Fruit fly (Drosophila melanogaster) whole organism, embryonic: ENCODE measurements around the gene Prp31.

Experiments
- CG1024 ChIP-seq: fragments of 200-800 bp; sonication (Bioruptor generic); IDR thresholded peaks from 2 replicates; pipeline ENCODE4 v1.3.6; 2022; ENCODE audit warnings: missing biosample characterization, missing genetic modification characterization
- CG10979 ChIP-seq: fragments of 200-800 bp; sonication (Bioruptor generic); optimal IDR thresholded peaks from 2 replicates; lab custom pipeline; 2018; ENCODE audit warnings: missing biosample characterization, mild to moderate bottlenecking, missing genetic modification characterization, moderate library complexity
- CG11085 ChIP-seq: fragments of 200-800 bp; sonication (Bioruptor generic); IDR thresholded peaks from 2 replicates; pipeline ENCODE4 v1.3.6; 2022; ENCODE audit warnings: missing biosample characterization, missing genetic modification characterization
- CG12942 ChIP-seq: fragments of 200-800 bp; sonication (Bioruptor generic); optimal IDR thresholded peaks from 3 replicates; lab custom pipeline; 2016; ENCODE audit warnings: missing biosample characterization, missing genetic modification characterization
- CG14050 ChIP-seq: fragments of 200-800 bp; sonication (Bioruptor generic); IDR thresholded peaks from 3 replicates; pipeline ENCODE4 v1.3.6; 2022; ENCODE audit warnings: missing biosample characterization, missing genetic modification characterization
- CG14860 ChIP-seq: fragments of 200-800 bp; sonication (Bioruptor generic); IDR thresholded peaks from 3 replicates; pipeline ENCODE4 v1.3.6; 2022; ENCODE audit warnings: missing biosample characterization, missing genetic modification characterization; ENCODE audit not compliant: partially characterized antibody
- CG1603 ChIP-seq: fragments of 200-800 bp; sonication (Bioruptor generic); optimal IDR thresholded peaks from 2 replicates; lab custom pipeline; 2019; ENCODE audit warnings: missing biosample characterization, mild to moderate bottlenecking, missing genetic modification characterization, moderate library complexity
- CG17361 ChIP-seq: fragments of 200-800 bp; sonication (Bioruptor generic); IDR thresholded peaks from 3 replicates; pipeline ENCODE4 v1.3.6; 2022; ENCODE audit warnings: missing biosample characterization, missing genetic modification characterization
- CG2202 ChIP-seq: fragments of 200-800 bp; sonication (Bioruptor generic); optimal IDR thresholded peaks from 2 replicates; lab custom pipeline; 2018; ENCODE audit warnings: missing biosample characterization, mild to moderate bottlenecking, missing genetic modification characterization
- CG2875 ChIP-seq: fragments of 200-800 bp; sonication (Bioruptor generic); optimal IDR thresholded peaks from 2 replicates; lab custom pipeline; 2017; ENCODE audit warnings: missing biosample characterization, mild to moderate bottlenecking, missing genetic modification characterization, missing genetic modification reagents
- CG3065 ChIP-seq: fragments of 200-800 bp; sonication (Bioruptor generic); optimal IDR thresholded peaks from 2 replicates; lab custom pipeline; 2016; ENCODE audit warnings: missing biosample characterization, missing genetic modification characterization
- CG3838 ChIP-seq: fragments of 200-800 bp; sonication (Bioruptor generic); optimal IDR thresholded peaks from 3 replicates; lab custom pipeline; 2016; ENCODE audit warnings: missing biosample characterization, missing genetic modification characterization
- CG43689 ChIP-seq: fragments of 200-800 bp; sonication (Bioruptor generic); IDR thresholded peaks from 2 replicates; pipeline ENCODE4 v1.3.6; 2022; ENCODE audit warnings: missing biosample characterization, missing genetic modification characterization
- CG4707 ChIP-seq: fragments of 200-800 bp; sonication (Bioruptor generic); optimal IDR thresholded peaks from 2 replicates; lab custom pipeline; 2018; ENCODE audit warnings: missing biosample characterization, mild to moderate bottlenecking, missing genetic modification characterization, moderate library complexity
- CG4820 ChIP-seq: fragments of 200-800 bp; sonication (Bioruptor generic); optimal IDR thresholded peaks from 3 replicates; lab custom pipeline; 2016; ENCODE audit warnings: missing biosample characterization, missing genetic modification characterization
- CG6654 ChIP-seq: fragments of 200-800 bp; sonication (Bioruptor generic); optimal IDR thresholded peaks from 2 replicates; lab custom pipeline; 2017; ENCODE audit warnings: missing biosample characterization, mild to moderate bottlenecking, missing genetic modification characterization
- CG6765 ChIP-seq: fragments of 200-800 bp; sonication (Bioruptor generic); optimal IDR thresholded peaks from 3 replicates; lab custom pipeline; 2017; ENCODE audit warnings: missing biosample characterization, mild to moderate bottlenecking, missing genetic modification characterization
- CG9797 ChIP-seq: fragments of 200-800 bp; sonication (Bioruptor generic); optimal IDR thresholded peaks from 3 replicates; lab custom pipeline; 2018; ENCODE audit warnings: missing biosample characterization, mild to moderate bottlenecking, missing genetic modification characterization
- CG9817 ChIP-seq: fragments of 200-800 bp; sonication (Bioruptor generic); optimal IDR thresholded peaks from 2 replicates; lab custom pipeline; 2018; ENCODE audit warnings: missing biosample characterization, mild to moderate bottlenecking, missing genetic modification characterization, moderate library complexity
- CHES-1-like ChIP-seq: fragments of 200-800 bp; sonication (Bioruptor generic); optimal IDR thresholded peaks from 2 replicates; lab custom pipeline; 2016; ENCODE audit warnings: missing biosample characterization, missing genetic modification characterization
- D19A ChIP-seq: fragments of 200-800 bp; optimal IDR thresholded peaks from 3 replicates; lab custom pipeline; 2019; ENCODE audit warnings: missing biosample characterization, mild to moderate bottlenecking, missing genetic modification characterization, moderate library complexity
- Dad ChIP-seq: fragments of 200-800 bp; sonication (Bioruptor generic); optimal IDR thresholded peaks from 3 replicates; lab custom pipeline; 2016; ENCODE audit warnings: missing biosample characterization, missing genetic modification characterization
- GATAe ChIP-seq: fragments of 200-800 bp; sonication (Bioruptor generic); conservative IDR thresholded peaks from 2 replicates; pipeline ENCODE4 v1.3.6; 2022; ENCODE audit warnings: missing biosample characterization, missing genetic modification characterization
- Gug ChIP-seq: fragments of 200-800 bp; sonication (Bioruptor generic); IDR thresholded peaks from 4 replicates; pipeline ENCODE4 v1.3.6; 2022; ENCODE audit warnings: missing biosample characterization, missing genetic modification characterization
- Med ChIP-seq: fragments of 200-800 bp; sonication (Bioruptor generic); peaks from one replicate; lab custom pipeline; 2016; ENCODE audit warnings: missing biosample characterization, missing genetic modification characterization, mild to moderate bottlenecking, inconsistent platforms, moderate library complexity
- NC2α ChIP-seq: fragments of 200-800 bp; sonication (Bioruptor generic); optimal IDR thresholded peaks from 2 replicates; lab custom pipeline; 2016; ENCODE audit warnings: missing biosample characterization, missing genetic modification characterization
- Side ChIP-seq: fragments of 200-800 bp; sonication (Bioruptor generic); optimal IDR thresholded peaks from 2 replicates; lab custom pipeline; 2016; ENCODE audit warnings: missing biosample characterization, missing genetic modification characterization
- Sox102F ChIP-seq: fragments of 200-800 bp; sonication (Bioruptor generic); optimal IDR thresholded peaks from 2 replicates; lab custom pipeline; 2018; ENCODE audit warnings: missing biosample characterization, mild to moderate bottlenecking, missing genetic modification characterization, moderate library complexity
- Vsx1 ChIP-seq: fragments of 200-800 bp; sonication (Bioruptor generic); optimal IDR thresholded peaks from 2 replicates; lab custom pipeline; 2017; ENCODE audit warnings: missing biosample characterization, mild to moderate bottlenecking, missing genetic modification characterization, missing genetic modification reagents
- ac ChIP-seq: fragments of 200-800 bp; sonication (Bioruptor generic); optimal IDR thresholded peaks from 3 replicates; lab custom pipeline; 2017; ENCODE audit warnings: missing biosample characterization, mild to moderate bottlenecking, missing genetic modification characterization
- bowl ChIP-seq: fragments of 200-800 bp; sonication (Bioruptor generic); IDR thresholded peaks from 2 replicates; pipeline ENCODE4 v1.3.6; 2022; ENCODE audit warnings: missing biosample characterization, missing genetic modification characterization
- cg ChIP-seq: fragments of 200-800 bp; sonication (Bioruptor generic); optimal IDR thresholded peaks from 3 replicates; lab custom pipeline; 2019; ENCODE audit warnings: missing biosample characterization, mild to moderate bottlenecking, missing genetic modification characterization, moderate library complexity
- cwo ChIP-seq: fragments of 200-800 bp; sonication (Bioruptor generic); optimal IDR thresholded peaks from 3 replicates; lab custom pipeline; 2017; ENCODE audit warnings: missing biosample characterization, missing genetic modification characterization, mild to moderate bottlenecking, moderate library complexity, missing genetic modification reagents
- dan ChIP-seq: fragments of 200-800 bp; sonication (Bioruptor generic); IDR thresholded peaks from 2 replicates; pipeline ENCODE4 v1.3.6; 2022; ENCODE audit warnings: missing biosample characterization, missing genetic modification characterization
- disco-r ChIP-seq: fragments of 200-800 bp; sonication (Bioruptor generic); optimal IDR thresholded peaks from 2 replicates; lab custom pipeline; 2016; ENCODE audit warnings: missing biosample characterization, missing genetic modification characterization
- exex ChIP-seq: fragments of 200-800 bp; sonication (Bioruptor generic); optimal IDR thresholded peaks from 4 replicates; lab custom pipeline; 2018; ENCODE audit warnings: missing biosample characterization, mild to moderate bottlenecking, missing genetic modification characterization, moderate library complexity
- eyg ChIP-seq: fragments of 200-800 bp; sonication (Bioruptor generic); optimal IDR thresholded peaks from 3 replicates; lab custom pipeline; 2016; ENCODE audit warnings: missing biosample characterization, missing genetic modification characterization
- fru ChIP-seq: fragments of >200 bp; optimal IDR thresholded peaks from 2 replicates; lab custom pipeline; 2017
- grau ChIP-seq: fragments of 200-800 bp; optimal IDR thresholded peaks from 3 replicates; lab custom pipeline; 2019; ENCODE audit warnings: missing biosample characterization, mild to moderate bottlenecking, missing genetic modification characterization, moderate library complexity
- hkb ChIP-seq, 2 experiments: fragments of 200-800 bp in 1 of 2; fragments of >200 bp in 1 of 2; sonication (Bioruptor generic) in 1 of 2; IDR thresholded peaks in 1 of 2; optimal IDR thresholded peaks in 1 of 2; 2 replicates each; pipeline versions ENCODE4 v1.3.6 to Lab custom; 2017 to 2022; ENCODE audit warnings: missing biosample characterization in 1 of 2, missing genetic modification characterization in 1 of 2
- insv ChIP-seq, 2 experiments: fragments of 200-800 bp; sonication (Bioruptor generic); optimal IDR thresholded peaks; 3 replicates each; lab custom pipeline; 2016 to 2018; ENCODE audit warnings: missing biosample characterization in 2 of 2, missing genetic modification characterization in 2 of 2
- luna ChIP-seq: fragments of 200-800 bp; sonication (Bioruptor generic); optimal IDR thresholded peaks from 2 replicates; lab custom pipeline; 2016; ENCODE audit warnings: missing biosample characterization, missing genetic modification characterization
- otp ChIP-seq: fragments of 200-800 bp; sonication (Bioruptor generic); IDR thresholded peaks from 3 replicates; pipeline ENCODE4, ENCODE4 v1.3.6; 2022; ENCODE audit warnings: missing biosample characterization, missing genetic modification characterization
- sens ChIP-seq: fragments of 200-800 bp; sonication (Bioruptor generic); peaks from one replicate; lab custom pipeline; 2016; ENCODE audit warnings: missing biosample characterization, missing genetic modification characterization
- sens-2 ChIP-seq: fragments of 200-800 bp; sonication (Bioruptor generic); IDR thresholded peaks from 2 replicates; pipeline ENCODE4 v1.3.6; 2022; ENCODE audit warnings: missing biosample characterization, missing genetic modification characterization
- seq ChIP-seq: fragments of 200-800 bp; sonication (Bioruptor generic); IDR thresholded peaks from 2 replicates; pipeline ENCODE4 v1.3.6; 2022; ENCODE audit warnings: missing biosample characterization, missing genetic modification characterization
- slbo ChIP-seq: fragments of 200-800 bp; sonication (Bioruptor generic); IDR thresholded peaks from 2 replicates; pipeline ENCODE4 v1.3.6; 2022; ENCODE audit warnings: missing biosample characterization, missing genetic modification characterization
- trem ChIP-seq: fragments of 200-800 bp; optimal IDR thresholded peaks from 3 replicates; lab custom pipeline; 2019; ENCODE audit warnings: missing biosample characterization, mild to moderate bottlenecking, missing genetic modification characterization, moderate library complexity
- tup ChIP-seq: fragments of 200-800 bp; sonication (Bioruptor generic); optimal IDR thresholded peaks from 2 replicates; lab custom pipeline; 2016; ENCODE audit warnings: missing biosample characterization, mild to moderate bottlenecking, missing genetic modification characterization, moderate library complexity

Prp31 gene

dm6 chr3L:15136659-15137572 lies 22.0 kb upstream of the Prp31 start, which contains the start of gene CG12316 (continued):
- TF ChIP-seq CG9817 (tag; lab: Kevin White, UChicago) = peak; percentile 87
- peak; percentile 91 for TF ChIP-seq grau (tag; lab: Kevin White, UChicago)
- peak; percentile 74 for TF ChIP-seq exex
- peak; percentile 34 for TF ChIP-seq CG43689 (GFP tag; lab: Robert Waterston, UW)
- TF ChIP-seq luna (GFP tag; lab: Kevin White, UChicago) = peak; percentile 77
- TF ChIP-seq CG12942 (GFP tag; lab: Kevin White, UChicago) = peak; percentile 81
- peak; percentile 23 to 70 for TF ChIP-seq insv (GFP tag; optimal IDR thresholded peaks at IDR 0.05; lab: Kevin White, UChicago)
- no peak for TF ChIP-seq dan (GFP tag; lab: Robert Waterston, UW)
- TF ChIP-seq tup (GFP tag; lab: Kevin White, UChicago) = peak; percentile 87
- TF ChIP-seq trem (tag; lab: Kevin White, UChicago) = peak; percentile 91
- peak; percentile 90 for TF ChIP-seq D19A (tag; lab: Kevin White, UChicago)
- TF ChIP-seq CG2202 (tag; lab: Kevin White, UChicago) = peak; percentile 92
- peak; percentile 88 for TF ChIP-seq CG4707 (GFP tag; lab: Kevin White, UChicago)
- peak; percentile 85 for TF ChIP-seq eyg
- TF ChIP-seq CG1024 (GFP tag; lab: Robert Waterston, UW) = peak; percentile 82
- TF ChIP-seq otp (GFP tag; lab: Robert Waterston, UW) = peak; percentile 83; the same call in 2 of the 3 replicates
- TF ChIP-seq CG2875 = peak; percentile 89
- peak; percentile 92 for TF ChIP-seq CG17361 (GFP tag; lab: Robert Waterston, UW)
- no peak for TF ChIP-seq hkb (optimal IDR thresholded peaks at IDR 0.05; lab: Kevin White, UChicago)
- TF ChIP-seq hkb (GFP tag; IDR thresholded peaks at IDR 0.05; lab: Robert Waterston, UW) = peak; percentile 93
- TF ChIP-seq CG9797 (GFP tag; lab: Kevin White, UChicago) = peak; percentile 50
- TF ChIP-seq GATAe = no peak; the same call in 1 of the 2 replicates
- TF ChIP-seq CG11085 = no peak
- peak; percentile 93 for TF ChIP-seq Dad (GFP tag; lab: Kevin White, UChicago)
- TF ChIP-seq sens (GFP tag; lab: Kevin White, UChicago) = peak; percentile 100
- TF ChIP-seq cg = no peak
- TF ChIP-seq ac (GFP tag; lab: Kevin White, UChicago) = peak; percentile 90
- TF ChIP-seq bowl = peak; percentile 71; the same call in 1 of the 2 replicates
- TF ChIP-seq slbo (GFP tag; lab: Robert Waterston, UW) = peak; percentile 71
- TF ChIP-seq CG14050 (GFP tag; lab: Robert Waterston, UW) = peak; percentile 79
- peak; percentile 89 for TF ChIP-seq CHES-1-like (GFP tag; lab: Kevin White, UChicago)
- peak; percentile 95 for TF ChIP-seq CG10979 (tag; lab: Kevin White, UChicago)
- peak; percentile 77 for TF ChIP-seq Gug (GFP tag; lab: Robert Waterston, UW)
- TF ChIP-seq cwo (GFP tag; lab: Kevin White, UChicago) = peak; percentile 90
- peak; percentile 85 for TF ChIP-seq NC2α (GFP tag; lab: Kevin White, UChicago)
- peak; percentile 84 for TF ChIP-seq CG6765 (GFP tag; lab: Kevin White, UChicago)
- TF ChIP-seq CG3838 (GFP tag; lab: Kevin White, UChicago) = peak; percentile 61
- peak; percentile 90 for TF ChIP-seq CG1603 (tag; lab: Kevin White, UChicago)
- peak; percentile 87 for TF ChIP-seq seq
- peak; percentile 71 for TF ChIP-seq sens-2
- TF ChIP-seq Sox102F (GFP tag; lab: Kevin White, UChicago) = peak; percentile 89
- TF ChIP-seq CG4820 (GFP tag; lab: Kevin White, UChicago) = peak; percentile 100
- TF ChIP-seq Side = peak; percentile 93
- TF ChIP-seq Med (GFP tag; lab: Kevin White, UChicago) = peak; percentile 99
- TF ChIP-seq Vsx1 (GFP tag; lab: Kevin White, UChicago) = peak; percentile 81
- peak; percentile 43 for TF ChIP-seq CG3065 (GFP tag; lab: Kevin White, UChicago)
- TF ChIP-seq CG14860 (GFP tag; lab: Robert Waterston, UW) = peak; percentile 62; the same call in 2 of the 3 replicates
- peak; percentile 89 for TF ChIP-seq disco-r
- TF ChIP-seq CG6654 (GFP tag; lab: Kevin White, UChicago) = peak; percentile 74
- no peak for TF ChIP-seq fru (lab: Kevin White, UChicago)
